Worm (Caenorhabditis elegans): ENCODE results near the gene C53C11.2.

The C53C11.2 gene

ce11 chrX:17381975-17382374, 45.5 kb downstream of the C53C11.2 start, which contains the start of gene F10D7.4:
F10D7.4 (minus strand) TSS chrX:17382075.
- TF ChIP-seq zag-1 (tag; optimal IDR thresholded peaks at IDR 0.05) (no peak), elt-1 (tag; optimal IDR thresholded peaks at IDR 0.05) (no peak), peb-1 (tag; optimal IDR thresholded peaks at IDR 0.05) (no peak), lsy-2 (tag; optimal IDR thresholded peaks at IDR 0.05) (no peak), nhr-10 (tag; optimal IDR thresholded peaks at IDR 0.05) (no peak), unc-62 (GFP tag; optimal IDR thresholded peaks at IDR 0.05) (no peak), sem-4 (tag; optimal IDR thresholded peaks at IDR 0.05) (no peak), Y55F3AM.14 (GFP tag; optimal IDR thresholded peaks at IDR 0.05) (no peak), ama-1 (optimal IDR thresholded peaks at IDR 0.05) (no peak), lin-13 (GFP tag; optimal IDR thresholded peaks at IDR 0.05) (no peak), ztf-1 (GFP tag; conservative IDR thresholded peaks at IDR 0.05) (no peak), nhr-11 (tag; optimal IDR thresholded peaks at IDR 0.05) (no peak), gmeb-1 (tag; optimal IDR thresholded peaks at IDR 0.05) (no peak), ZK546.5 (tag; optimal IDR thresholded peaks at IDR 0.05) (no peak), blmp-1 (tag; optimal IDR thresholded peaks at IDR 0.05; ENCODE audit: insufficient read depth) (no peak)

ce11 chrX:17384343-17384742, 47.9 kb downstream of the C53C11.2 start:
- TF ChIP-seq Y55F3AM.14 (GFP tag; optimal IDR thresholded peaks at IDR 0.05): no peak
- no peak for TF ChIP-seq sem-4 (tag; optimal IDR thresholded peaks at IDR 0.05)
- TF ChIP-seq nhr-237 (tag; optimal IDR thresholded peaks at IDR 0.05): no peak
- TF ChIP-seq ztf-11 (tag; optimal IDR thresholded peaks at IDR 0.05): no peak
- TF ChIP-seq nhr-129 (tag; optimal IDR thresholded peaks at IDR 0.05): no peak

ce11 chrX:17385102-17385501, 48.7 kb downstream of the C53C11.2 start:
- peak; percentile 83 for TF ChIP-seq nhr-129 (tag; optimal IDR thresholded peaks at IDR 0.05)
- TF ChIP-seq unc-39 (tag; optimal IDR thresholded peaks at IDR 0.05): no peak

ce11 chrX:17386130-17386529, 49.7 kb downstream of the C53C11.2 start:
- TF ChIP-seq blmp-1 (tag; optimal IDR thresholded peaks at IDR 0.05; ENCODE audit: insufficient read depth): no peak
- no peak for TF ChIP-seq nhr-10 (tag; optimal IDR thresholded peaks at IDR 0.05)
- no peak for TF ChIP-seq nhr-25 (tag; optimal IDR thresholded peaks at IDR 0.05)
- TF ChIP-seq ceh-16 (tag; optimal IDR thresholded peaks at IDR 0.05): no peak

All from whole organism, L2 larva.